Worm (Caenorhabditis elegans) whole organism, young adult: Measurements from ENCODE around the gene F54F2.6.

Experiments
- B0261.1 ChIP-seq: sonication (generic microtip); optimal IDR thresholded peaks from 2 replicates; lab custom pipeline; 2016; ENCODE audit warnings: mild to moderate bottlenecking, missing genetic modification characterization, moderate library complexity, missing compliant biosample characterization
- D2030.7 ChIP-seq: fragments of 200-800 bp; sonication (Bioruptor generic); IDR thresholded peaks from 2 replicates; pipeline ENCODE4 v1.3.6; 2022; ENCODE audit warnings: missing genetic modification reagents, missing genetic modification characterization, missing compliant biosample characterization
- F23B12.7 ChIP-seq: sonication (generic microtip); optimal IDR thresholded peaks from 2 replicates; lab custom pipeline; 2017; ENCODE audit warnings: missing genetic modification characterization, mild to moderate bottlenecking, missing compliant biosample characterization, antibody characterized with exemption, moderate library complexity; ENCODE audit not compliant: insufficient read depth
- F39B2.1 ChIP-seq: fragments of 200-800 bp; sonication (Bioruptor generic); IDR thresholded peaks from 2 replicates; pipeline ENCODE4 v1.3.6; 2022; ENCODE audit warnings: missing genetic modification reagents, missing genetic modification characterization, missing compliant biosample characterization
- F49E8.2 ChIP-seq: sonication (generic microtip); optimal IDR thresholded peaks from 3 replicates; lab custom pipeline; 2017; ENCODE audit warnings: missing genetic modification characterization, mild to moderate bottlenecking, missing compliant biosample characterization, antibody characterized with exemption, moderate library complexity; ENCODE audit not compliant: insufficient read depth
- F57C9.4 ChIP-seq: sonication (generic microtip); optimal IDR thresholded peaks from 2 replicates; lab custom pipeline; 2017; ENCODE audit warnings: mild to moderate bottlenecking, missing genetic modification characterization, missing compliant biosample characterization
- Y56A3A.18 ChIP-seq: fragments of 200-800 bp; sonication (Bioruptor generic); IDR thresholded peaks from 2 replicates; pipeline ENCODE4 v1.3.6; 2022; ENCODE audit warnings: missing genetic modification reagents, missing genetic modification characterization, missing compliant biosample characterization
- Y95B8A.8 ChIP-seq: fragments of 200-800 bp; sonication (Bioruptor generic); IDR thresholded peaks from 2 replicates; pipeline ENCODE4 v1.3.6; 2022; ENCODE audit warnings: missing genetic modification reagents, missing genetic modification characterization, missing compliant biosample characterization
- akir-1 ChIP-seq: fragments of 200-800 bp; sonication (Bioruptor generic); optimal IDR thresholded peaks from 2 replicates; lab custom pipeline; 2018; ENCODE audit warnings: mild to moderate bottlenecking, missing genetic modification characterization, moderate library complexity, missing compliant biosample characterization
- ama-1 ChIP-seq, 3 experiments: fragments of 150-350 bp in 1 of 3; sonication (generic microtip) in 2 of 3; optimal IDR thresholded peaks; 2 replicates each; lab custom pipeline; 2014 to 2018; ENCODE audit warnings: missing biosample characterization in 2 of 3, missing genetic modification characterization in 2 of 3, missing genetic modification reagents in 2 of 3
- athp-1 ChIP-seq: sonication (generic microtip); optimal IDR thresholded peaks from 2 replicates; lab custom pipeline; 2017; ENCODE audit warnings: mild to moderate bottlenecking, missing genetic modification characterization, missing compliant biosample characterization
- attf-5 ChIP-seq: fragments of 200-800 bp; sonication (Bioruptor generic); optimal IDR thresholded peaks from 2 replicates; lab custom pipeline; 2018; ENCODE audit warnings: mild to moderate bottlenecking, missing genetic modification characterization, missing compliant biosample characterization
- attf-6 ChIP-seq: fragments of 200-800 bp; sonication (Bioruptor generic); IDR thresholded peaks from 2 replicates; pipeline ENCODE4 v1.3.6; 2022; ENCODE audit warnings: missing genetic modification reagents, missing genetic modification characterization, missing compliant biosample characterization
- bed-1 ChIP-seq: fragments of 200-800 bp; sonication (Bioruptor generic); IDR thresholded peaks from 2 replicates; pipeline ENCODE4 v1.3.6; 2022; ENCODE audit warnings: missing genetic modification reagents, missing genetic modification characterization, missing compliant biosample characterization
- ccch-3 ChIP-seq: fragments of 200-800 bp; sonication (Bioruptor generic); optimal IDR thresholded peaks from 2 replicates; lab custom pipeline; 2018; ENCODE audit warnings: mild to moderate bottlenecking, missing genetic modification characterization, missing compliant biosample characterization
- cebp-1 ChIP-seq, 2 experiments: fragments of 200-800 bp in 1 of 2; sonication (Bioruptor generic) in 1 of 2; sonication (generic microtip) in 1 of 2; IDR thresholded peaks in 1 of 2; optimal IDR thresholded peaks in 1 of 2; 2 replicates each; pipeline versions ENCODE4 v1.3.6 to Lab custom; 2017 to 2022; ENCODE audit warnings: missing compliant biosample characterization in 2 of 2, missing genetic modification characterization in 2 of 2, mild to moderate bottlenecking in 1 of 2, missing genetic modification reagents in 1 of 2, moderate library complexity in 1 of 2
- ceh-27 ChIP-seq: fragments of 200-800 bp; sonication (Bioruptor generic); optimal IDR thresholded peaks from 2 replicates; lab custom pipeline; 2018; ENCODE audit warnings: mild to moderate bottlenecking, missing genetic modification characterization, moderate library complexity, missing compliant biosample characterization
- ceh-91 ChIP-seq: fragments of 200-800 bp; sonication (Bioruptor generic); IDR thresholded peaks from 2 replicates; pipeline ENCODE4 v1.3.6; 2022; ENCODE audit warnings: missing genetic modification reagents, missing genetic modification characterization, missing compliant biosample characterization
- dpl-1 ChIP-seq: fragments of 150-350 bp; optimal IDR thresholded peaks from 2 replicates; lab custom pipeline; 2014; ENCODE audit warnings: missing biosample characterization, missing genetic modification reagents, missing genetic modification characterization
- egl-44 ChIP-seq: fragments of 200-800 bp; sonication (Bioruptor generic); IDR thresholded peaks from 2 replicates; pipeline ENCODE4 v1.3.6; 2022; ENCODE audit warnings: missing genetic modification reagents, missing genetic modification characterization, missing compliant biosample characterization
- fkh-3 ChIP-seq: sonication (generic microtip); optimal IDR thresholded peaks from 2 replicates; lab custom pipeline; 2016; ENCODE audit warnings: mild to moderate bottlenecking, missing genetic modification characterization, missing compliant biosample characterization
- him-1 ChIP-seq: sonication (generic microtip); optimal IDR thresholded peaks from 2 replicates; lab custom pipeline; 2016; ENCODE audit warnings: missing genotype, missing genetic modification reagents, missing genetic modification characterization, missing compliant biosample characterization
- hmg-20 ChIP-seq: fragments of 200-800 bp; sonication (Bioruptor generic); IDR thresholded peaks from 2 replicates; pipeline ENCODE4 v1.3.6; 2022; ENCODE audit warnings: missing genetic modification reagents, missing genetic modification characterization, missing compliant biosample characterization
- hrde-1 ChIP-seq: sonication (generic microtip); optimal IDR thresholded peaks from 2 replicates; lab custom pipeline; 2016; ENCODE audit warnings: missing genetic modification characterization, mild to moderate bottlenecking, missing compliant biosample characterization, moderate library complexity, missing genotype, missing genetic modification reagents, borderline replicate concordance
- lin-26 ChIP-seq: fragments of 200-800 bp; sonication (Bioruptor generic); IDR thresholded peaks from 2 replicates; pipeline ENCODE4 v1.3.6; 2022; ENCODE audit warnings: missing genetic modification reagents, missing genetic modification characterization, missing compliant biosample characterization
- lin-35 ChIP-seq, 3 experiments: fragments of 150-350 bp in 2 of 3; sonication (generic microtip) in 1 of 3; optimal IDR thresholded peaks; 2 replicates each; lab custom pipeline; 2014 to 2018; ENCODE audit warnings: missing biosample characterization in 3 of 3, missing genetic modification characterization in 3 of 3, missing genetic modification reagents in 3 of 3
- lir-1 ChIP-seq: fragments of 200-800 bp; sonication (Bioruptor generic); conservative IDR thresholded peaks from 2 replicates; pipeline ENCODE4 v1.3.6; 2022; ENCODE audit warnings: missing genetic modification reagents, missing genetic modification characterization, missing compliant biosample characterization
- madf-10 ChIP-seq: sonication (generic microtip); optimal IDR thresholded peaks from 2 replicates; lab custom pipeline; 2016; ENCODE audit warnings: mild to moderate bottlenecking, missing genetic modification characterization, missing compliant biosample characterization
- madf-3 ChIP-seq: fragments of 200-800 bp; sonication (Bioruptor generic); IDR thresholded peaks from 2 replicates; pipeline ENCODE4 v1.3.6; 2022; ENCODE audit warnings: missing genetic modification reagents, missing genetic modification characterization, missing compliant biosample characterization
- madf-6 ChIP-seq: fragments of 200-800 bp; sonication (Bioruptor generic); IDR thresholded peaks from 2 replicates; pipeline ENCODE4 v1.3.6; 2022; ENCODE audit warnings: missing genetic modification reagents, missing genetic modification characterization, missing compliant biosample characterization
- madf-8 ChIP-seq: fragments of 200-800 bp; sonication (Bioruptor generic); conservative IDR thresholded peaks from 2 replicates; pipeline ENCODE4 v1.3.6; 2022; ENCODE audit warnings: missing genetic modification reagents, missing genetic modification characterization, missing compliant biosample characterization
- mcd-1 ChIP-seq: fragments of 200-800 bp; sonication (Bioruptor generic); IDR thresholded peaks from 2 replicates; pipeline ENCODE4 v1.3.6; 2022; ENCODE audit warnings: missing genetic modification reagents, missing genetic modification characterization, missing compliant biosample characterization
- mxl-1 ChIP-seq: sonication (generic microtip); optimal IDR thresholded peaks from 2 replicates; lab custom pipeline; 2016; ENCODE audit warnings: missing genetic modification characterization, missing compliant biosample characterization
- nfyb-1 ChIP-seq: fragments of 200-800 bp; sonication (Bioruptor generic); IDR thresholded peaks from 2 replicates; pipeline ENCODE4 v1.3.6; 2022; ENCODE audit warnings: missing genetic modification reagents, missing genetic modification characterization, missing compliant biosample characterization
- nhr-80 ChIP-seq: sonication (generic microtip); optimal IDR thresholded peaks from 2 replicates; lab custom pipeline; 2016; ENCODE audit warnings: missing genetic modification characterization, missing compliant biosample characterization
- rpc-1 ChIP-seq, 2 experiments: fragments of 150-350 bp in 1 of 2; sonication (generic microtip) in 1 of 2; optimal IDR thresholded peaks; 2 replicates each; lab custom pipeline; 2014 to 2018; ENCODE audit warnings: missing biosample characterization in 1 of 2, missing genetic modification characterization in 1 of 2, missing genetic modification reagents in 1 of 2, missing genotype in 1 of 2
- snpc-4 ChIP-seq, 5 experiments: fragments of 150-350 bp in 1 of 5; sonication (generic microtip) in 4 of 5; optimal IDR thresholded peaks; 2 replicates each; lab custom pipeline; 2014 to 2018; ENCODE audit warnings: missing genetic modification characterization in 5 of 5, missing biosample characterization in 3 of 5, antibody characterized with exemption in 2 of 5, mild to moderate bottlenecking in 2 of 5, missing compliant biosample characterization in 2 of 5, missing genotype in 2 of 5, moderate library complexity in 2 of 5, missing genetic modification reagents in 1 of 5
- unc-62 ChIP-seq: fragments of 150-350 bp; optimal IDR thresholded peaks from 2 replicates; lab custom pipeline; 2014; ENCODE audit warnings: missing biosample characterization, missing genetic modification reagents, missing genetic modification characterization
- zim-3 ChIP-seq: sonication (generic microtip); optimal IDR thresholded peaks from 2 replicates; lab custom pipeline; 2017; ENCODE audit warnings: mild to moderate bottlenecking, missing genetic modification characterization, moderate library complexity, missing compliant biosample characterization

The F54F2.6 gene

ce11 chrIII:8771851-8772250 is 28.6 kb downstream of the F54F2.6 start, which contains the start of gene K02D10.3:
Gene K02D10.3 (minus strand): TSS chrIII:8771951.
- no peak for TF ChIP-seq D2030.7
- no peak for TF ChIP-seq him-1
- TF ChIP-seq zim-3 (tag; lab: Kevin White, UChicago): no peak
- no peak for TF ChIP-seq ccch-3 (GFP tag; lab: Kevin White, UChicago)
- no peak for TF ChIP-seq ceh-91 (GFP tag; lab: Robert Waterston, UW)
- TF ChIP-seq cebp-1 (GFP tag; IDR thresholded peaks at IDR 0.05; lab: Robert Waterston, UW): no peak
- TF ChIP-seq cebp-1 (tag; optimal IDR thresholded peaks at IDR 0.05; lab: Kevin White, UChicago): no peak
- TF ChIP-seq rpc-1 (optimal IDR thresholded peaks at IDR 0.05; lab: Kevin White, UChicago): no peak
- TF ChIP-seq rpc-1 (tag; optimal IDR thresholded peaks at IDR 0.05; lab: Kevin White, UChicago): no peak
- TF ChIP-seq unc-62: no peak
- TF ChIP-seq Y56A3A.18 (GFP tag; lab: Robert Waterston, UW): no peak
- no peak for TF ChIP-seq egl-44 (GFP tag; lab: Robert Waterston, UW)
- no peak for TF ChIP-seq attf-6
- no peak for TF ChIP-seq dpl-1 (GFP tag; lab: Kevin White, UChicago)
- no peak for TF ChIP-seq madf-8 (GFP tag; lab: Robert Waterston, UW)
- no peak for TF ChIP-seq mcd-1 (GFP tag; lab: Robert Waterston, UW)
- TF ChIP-seq F49E8.2 (tag; lab: Kevin White, UChicago): no peak
- no peak for TF ChIP-seq athp-1 (tag; lab: Kevin White, UChicago)
- no peak for TF ChIP-seq madf-3 (GFP tag; lab: Robert Waterston, UW)
- no peak for TF ChIP-seq lir-1 (GFP tag; lab: Robert Waterston, UW)
- no peak for TF ChIP-seq Y95B8A.8
- no peak for TF ChIP-seq hrde-1 (tag; lab: Kevin White, UChicago)

ce11 chrIII:8771162-8771561 is 29.3 kb downstream of the F54F2.6 start, which contains the start of gene K02D10.2:
Gene K02D10.2 (minus strand): TSS chrIII:8771262.
- TF ChIP-seq attf-6 (no peak), egl-44 (GFP tag; lab: Robert Waterston, UW) (no peak), B0261.1 (tag; lab: Kevin White, UChicago) (no peak), attf-5 (GFP tag; lab: Kevin White, UChicago) (no peak), hmg-20 (GFP tag; lab: Robert Waterston, UW) (no peak), him-1 (no peak)

ce11 chrIII:8770243-8770642 is 30.3 kb downstream of the F54F2.6 start:
- TF ChIP-seq F57C9.4 (tag; lab: Kevin White, UChicago) (no peak), lin-26 (peak; percentile 59; the same call in 1 of the 2 replicates)

- TF ChIP-seq fkh-3 (tag; lab: Kevin White, UChicago) (no peak), ama-1 (optimal IDR thresholded peaks at IDR 0.05; lab: Kevin White, UChicago) (peak; percentile 56), ama-1 (GFP tag; optimal IDR thresholded peaks at IDR 0.05; lab: Kevin White, UChicago) (no peak)
Measured at ce11 chrIII:8769253-8769652, 31.2 kb downstream of the F54F2.6 start, which contains the start of gene K02D10.1. Gene K02D10.1 (plus strand): TSS chrIII:8769536.

- no peak for TF ChIP-seq fkh-3 (tag; lab: Kevin White, UChicago)
- peak in 1 of 3 experiments; percentile 15 for TF ChIP-seq lin-35 (GFP tag; optimal IDR thresholded peaks at IDR 0.05; lab: Kevin White, UChicago)
- TF ChIP-seq ceh-27: no peak
- peak; percentile 60; the same call in 1 of the 2 replicates for TF ChIP-seq madf-6
- no peak for TF ChIP-seq mxl-1 (tag; lab: Kevin White, UChicago)
- TF ChIP-seq cebp-1 (GFP tag; IDR thresholded peaks at IDR 0.05; lab: Robert Waterston, UW): no peak
- peak; percentile 62 for TF ChIP-seq cebp-1 (tag; optimal IDR thresholded peaks at IDR 0.05; lab: Kevin White, UChicago)
- TF ChIP-seq madf-10 (tag; lab: Kevin White, UChicago): no peak
- TF ChIP-seq nhr-80 (tag; lab: Kevin White, UChicago): peak; percentile 27
- TF ChIP-seq akir-1 (GFP tag; lab: Kevin White, UChicago): no peak
- no peak for TF ChIP-seq F39B2.1
- TF ChIP-seq nfyb-1 (GFP tag; lab: Robert Waterston, UW): peak; percentile 51; the same call in 1 of the 2 replicates
- no peak for TF ChIP-seq bed-1 (GFP tag; lab: Robert Waterston, UW)
- peak; percentile 3 for TF ChIP-seq snpc-4 (GFP tag; optimal IDR thresholded peaks at IDR 0.05; lab: Kevin White, UChicago)
- TF ChIP-seq snpc-4 (tag; optimal IDR thresholded peaks at IDR 0.05; lab: Kevin White, UChicago): peak in 2 of 4 experiments; percentile 33 to 53
- peak; percentile 36 for TF ChIP-seq F23B12.7 (tag; lab: Kevin White, UChicago)
Measured at ce11 chrIII:8767889-8768361, 32.6 kb downstream of the F54F2.6 start, which contains the start of gene mtss-1. Gene mtss-1 (plus strand): TSS chrIII:8768311.
